Fruit fly (Drosophila melanogaster): Measurements from ENCODE around the gene CG17707.

DNA sequence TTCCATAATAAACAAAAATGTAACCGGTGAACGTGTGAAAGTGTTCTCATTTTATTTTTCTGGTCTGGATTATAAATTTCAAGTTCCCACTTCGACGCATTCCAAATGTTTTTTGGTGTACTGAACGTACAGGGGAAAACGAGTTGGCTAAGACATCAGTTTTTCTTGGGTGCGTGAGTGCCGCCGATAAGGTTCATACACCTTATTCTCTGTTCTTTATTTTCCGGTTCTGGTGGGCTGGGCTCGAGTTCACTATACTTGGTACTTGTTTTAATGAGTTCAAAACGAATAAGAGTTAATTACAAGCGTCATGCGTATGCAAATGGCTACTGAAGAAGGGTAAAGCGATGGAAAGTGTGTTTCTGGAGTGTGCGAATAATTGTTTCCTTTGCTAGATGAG is 32.2 kb upstream of the CG17707 start:
- TF ChIP-seq psq (optimal IDR thresholded peaks at IDR 0.05), result no peak
- TF ChIP-seq Sin3A (optimal IDR thresholded peaks at IDR 0.05), result no peak
- no peak for TF ChIP-seq Myc (optimal IDR thresholded peaks at IDR 0.05)
- TF ChIP-seq ttk (optimal IDR thresholded peaks at IDR 0.05), result no peak

Data from Kc167 (cell line).